Worm (Caenorhabditis elegans) whole organism, midembryonic: ENCODE results near the gene Y38H6C.4.

Experiments used
- T22C8.4 ChIP-seq: fragments of 200-800 bp; sonication (Bioruptor generic); IDR thresholded peaks from 2 replicates; pipeline ENCODE4 v1.3.6; 2022; ENCODE audit warnings: missing genetic modification characterization, missing compliant biosample characterization
- cog-1 ChIP-seq: sonication (generic microtip); optimal IDR thresholded peaks from 2 replicates; lab custom pipeline; 2016; ENCODE audit warnings: missing genetic modification characterization, missing compliant biosample characterization
- flt-1 ChIP-seq: fragments of 200-800 bp; sonication (Bioruptor generic); IDR thresholded peaks from 2 replicates; pipeline ENCODE4 v1.3.6; 2022; ENCODE audit warnings: missing genetic modification characterization, missing compliant biosample characterization
- klf-2 ChIP-seq: fragments of 200-800 bp; sonication (Bioruptor generic); conservative IDR thresholded peaks from 2 replicates; pipeline ENCODE4 v1.3.6; 2022; ENCODE audit warnings: missing genetic modification reagents, missing genetic modification characterization, missing compliant biosample characterization
- med-1 ChIP-seq: sonication (generic microtip); optimal IDR thresholded peaks from 2 replicates; lab custom pipeline; 2017; ENCODE audit warnings: missing genetic modification characterization, mild to moderate bottlenecking, missing compliant biosample characterization, antibody characterized with exemption, missing genetic modification reagents; ENCODE audit not compliant: insufficient read depth
- ref-1 ChIP-seq: fragments of 200-800 bp; sonication (Bioruptor generic); conservative IDR thresholded peaks from 2 replicates; pipeline ENCODE4 v1.3.6; 2022; ENCODE audit warnings: missing genetic modification reagents, missing genetic modification characterization, missing compliant biosample characterization
- tab-1 ChIP-seq: fragments of 200-800 bp; sonication (Bioruptor generic); IDR thresholded peaks from 2 replicates; pipeline ENCODE4 v1.3.6; 2022; ENCODE audit warnings: missing genetic modification characterization, missing compliant biosample characterization
- ztf-23 ChIP-seq: fragments of 200-800 bp; sonication (Bioruptor generic); IDR thresholded peaks from 2 replicates; pipeline ENCODE4 v1.3.6; 2022; ENCODE audit warnings: missing genetic modification reagents, missing genetic modification characterization, missing compliant biosample characterization
- ztf-29 ChIP-seq: fragments of 200-800 bp; sonication (Bioruptor generic); IDR thresholded peaks from 2 replicates; pipeline ENCODE4 v1.3.6; 2022; ENCODE audit warnings: missing genetic modification reagents, missing genetic modification characterization, missing compliant biosample characterization

The Y38H6C.4 gene

ce11 chrV:20457155-20457554 is 47.7 kb downstream of the Y38H6C.4 start:
- TF ChIP-seq T22C8.4 (GFP tag; lab: Robert Waterston, UW) (0 out of 2 replicates have a peak, but pooled peaks have one; percentile 31), ref-1 (GFP tag; lab: Robert Waterston, UW) (no peak), ztf-23 (GFP tag; lab: Robert Waterston, UW) (0 out of 2 replicates have a peak, but pooled peaks have one; percentile 30)

- TF ChIP-seq T22C8.4 (GFP tag; lab: Robert Waterston, UW): no peak
- no peak for TF ChIP-seq ztf-29 (GFP tag; lab: Robert Waterston, UW)
- TF ChIP-seq flt-1 (GFP tag; lab: Robert Waterston, UW): no peak
- no peak for TF ChIP-seq cog-1 (tag; lab: Kevin White, UChicago)
- TF ChIP-seq klf-2 (GFP tag; lab: Robert Waterston, UW): no peak
- no peak for TF ChIP-seq ref-1 (GFP tag; lab: Robert Waterston, UW)
- TF ChIP-seq tab-1 (GFP tag; lab: Robert Waterston, UW): no peak
- TF ChIP-seq med-1 (GFP tag; lab: Kevin White, UChicago): no peak
- TF ChIP-seq ztf-23 (GFP tag; lab: Robert Waterston, UW): no peak
These were observed 49.3 kb downstream of the Y38H6C.4 start for ce11 chrV:20455637-20456036.
